Worm (Caenorhabditis elegans) whole organism, young adult: ENCODE measurements around the gene F55G1.6.
A peak's percentile ranks its signal among the peaks of the same experiment; 100 is the strongest.

Source experiments
- B0019.2 ChIP-seq: fragments of 200-800 bp; sonication (Bioruptor generic); conservative IDR thresholded peaks from 2 replicates; pipeline ENCODE4 v1.3.6; 2022; ENCODE audit warnings: missing genetic modification reagents, missing genetic modification characterization, missing compliant biosample characterization
- B0261.1 ChIP-seq: sonication (generic microtip); optimal IDR thresholded peaks from 2 replicates; lab custom pipeline; 2016; ENCODE audit warnings: mild to moderate bottlenecking, missing genetic modification characterization, moderate library complexity, missing compliant biosample characterization
- B0336.3 ChIP-seq: fragments of 200-800 bp; sonication (Bioruptor generic); IDR thresholded peaks from 2 replicates; pipeline ENCODE4 v1.3.6; 2022; ENCODE audit warnings: missing genetic modification characterization, missing compliant biosample characterization
- F22D6.2 ChIP-seq: sonication (generic microtip); optimal IDR thresholded peaks from 2 replicates; lab custom pipeline; 2016; ENCODE audit warnings: mild to moderate bottlenecking, missing genetic modification characterization, missing compliant biosample characterization
- F37B4.10 ChIP-seq: fragments of 200-800 bp; sonication (Bioruptor generic); IDR thresholded peaks from 2 replicates; pipeline ENCODE4 v1.3.6; 2022; ENCODE audit warnings: missing genetic modification characterization, missing compliant biosample characterization
- F39B2.1 ChIP-seq: fragments of 200-800 bp; sonication (Bioruptor generic); IDR thresholded peaks from 2 replicates; pipeline ENCODE4 v1.3.6; 2022; ENCODE audit warnings: missing genetic modification reagents, missing genetic modification characterization, missing compliant biosample characterization
- F49E8.2 ChIP-seq: sonication (generic microtip); optimal IDR thresholded peaks from 3 replicates; lab custom pipeline; 2017; ENCODE audit warnings: missing genetic modification characterization, mild to moderate bottlenecking, missing compliant biosample characterization, antibody characterized with exemption, moderate library complexity; ENCODE audit not compliant: insufficient read depth
- F55B11.4 ChIP-seq: sonication (generic microtip); optimal IDR thresholded peaks from 2 replicates; lab custom pipeline; 2016; ENCODE audit warnings: missing compliant biosample characterization, missing genetic modification characterization, borderline replicate concordance; ENCODE audit not compliant: insufficient read depth
- T26A5.8 ChIP-seq: sonication (generic microtip); optimal IDR thresholded peaks from 2 replicates; lab custom pipeline; 2016; ENCODE audit warnings: missing genetic modification characterization, missing compliant biosample characterization
- Y53F4B.3 ChIP-seq: fragments of 200-800 bp; sonication (Bioruptor generic); IDR thresholded peaks from 2 replicates; pipeline ENCODE4 v1.3.6; 2022; ENCODE audit warnings: missing genetic modification reagents, missing genetic modification characterization, missing compliant biosample characterization
- Y56A3A.18 ChIP-seq: fragments of 200-800 bp; sonication (Bioruptor generic); IDR thresholded peaks from 2 replicates; pipeline ENCODE4 v1.3.6; 2022; ENCODE audit warnings: missing genetic modification reagents, missing genetic modification characterization, missing compliant biosample characterization
- Y79H2A.3 ChIP-seq: fragments of 200-800 bp; sonication (Bioruptor generic); conservative IDR thresholded peaks from 2 replicates; pipeline ENCODE4 v1.3.6; 2022; ENCODE audit warnings: missing genetic modification reagents, missing genetic modification characterization, missing compliant biosample characterization
- ZK185.1 ChIP-seq: sonication (generic microtip); optimal IDR thresholded peaks from 2 replicates; lab custom pipeline; 2016; ENCODE audit warnings: mild to moderate bottlenecking, missing genetic modification characterization, missing compliant biosample characterization; ENCODE audit not compliant: poor library complexity, severe bottlenecking
- akir-1 ChIP-seq: fragments of 200-800 bp; sonication (Bioruptor generic); optimal IDR thresholded peaks from 2 replicates; lab custom pipeline; 2018; ENCODE audit warnings: mild to moderate bottlenecking, missing genetic modification characterization, moderate library complexity, missing compliant biosample characterization
- aptf-2 ChIP-seq: fragments of 200-800 bp; sonication (Bioruptor generic); conservative IDR thresholded peaks from 2 replicates; pipeline ENCODE4 v1.3.6; 2022; ENCODE audit warnings: missing genetic modification reagents, missing genetic modification characterization, missing compliant biosample characterization
- attf-3 ChIP-seq: fragments of 200-800 bp; sonication (Bioruptor generic); conservative IDR thresholded peaks from 2 replicates; pipeline ENCODE4 v1.3.6; 2022; ENCODE audit warnings: missing genetic modification reagents, missing genetic modification characterization, missing compliant biosample characterization
- bed-2 ChIP-seq: fragments of 200-800 bp; sonication (Bioruptor generic); IDR thresholded peaks from 2 replicates; pipeline ENCODE4 v1.3.6; 2022; ENCODE audit warnings: missing genetic modification reagents, missing genetic modification characterization, missing compliant biosample characterization
- cebp-2 ChIP-seq: fragments of 200-800 bp; sonication (Bioruptor generic); IDR thresholded peaks from 2 replicates; pipeline ENCODE4 v1.3.6; 2022; ENCODE audit warnings: missing genetic modification characterization, missing compliant biosample characterization
- ceh-58 ChIP-seq: fragments of 200-800 bp; sonication (Bioruptor generic); IDR thresholded peaks from 2 replicates; pipeline ENCODE4 v1.3.6; 2022; ENCODE audit warnings: missing genetic modification characterization, missing compliant biosample characterization
- chd-7 ChIP-seq: sonication (generic microtip); optimal IDR thresholded peaks from 2 replicates; lab custom pipeline; 2016; ENCODE audit warnings: mild to moderate bottlenecking, missing genetic modification characterization, moderate library complexity, missing compliant biosample characterization
- dox-1 ChIP-seq: fragments of 200-800 bp; sonication (Bioruptor generic); IDR thresholded peaks from 2 replicates; pipeline ENCODE4 v1.3.6; 2022; ENCODE audit warnings: missing genetic modification reagents, missing genetic modification characterization, missing compliant biosample characterization
- efl-1 ChIP-seq: fragments of 150-350 bp; optimal IDR thresholded peaks from 2 replicates; lab custom pipeline; 2014; ENCODE audit warnings: missing biosample characterization, missing genetic modification reagents, missing genetic modification characterization
- egl-18 ChIP-seq: fragments of 200-800 bp; sonication (Bioruptor generic); IDR thresholded peaks from 2 replicates; pipeline ENCODE4 v1.3.6; 2022; ENCODE audit warnings: missing genetic modification reagents, missing genetic modification characterization, missing compliant biosample characterization
- hmg-20 ChIP-seq: fragments of 200-800 bp; sonication (Bioruptor generic); IDR thresholded peaks from 2 replicates; pipeline ENCODE4 v1.3.6; 2022; ENCODE audit warnings: missing genetic modification reagents, missing genetic modification characterization, missing compliant biosample characterization
- lin-40 ChIP-seq: sonication (generic microtip); optimal IDR thresholded peaks from 2 replicates; lab custom pipeline; 2016; ENCODE audit warnings: missing genetic modification characterization, mild to moderate bottlenecking, missing compliant biosample characterization, missing genotype, missing genetic modification reagents
- madf-8 ChIP-seq: fragments of 200-800 bp; sonication (Bioruptor generic); conservative IDR thresholded peaks from 2 replicates; pipeline ENCODE4 v1.3.6; 2022; ENCODE audit warnings: missing genetic modification reagents, missing genetic modification characterization, missing compliant biosample characterization
- nhr-179 ChIP-seq: sonication (generic microtip); optimal IDR thresholded peaks from 2 replicates; lab custom pipeline; 2016; ENCODE audit warnings: mild to moderate bottlenecking, missing genetic modification characterization, missing compliant biosample characterization
- nhr-80 ChIP-seq: sonication (generic microtip); optimal IDR thresholded peaks from 2 replicates; lab custom pipeline; 2016; ENCODE audit warnings: missing genetic modification characterization, missing compliant biosample characterization
- nhr-90 ChIP-seq: sonication (generic microtip); optimal IDR thresholded peaks from 2 replicates; lab custom pipeline; 2016; ENCODE audit warnings: missing genotype, mild to moderate bottlenecking, missing genetic modification characterization, missing compliant biosample characterization
- pha-4 ChIP-seq: fragments of 150-350 bp; sonication (generic microtip); optimal IDR thresholded peaks from 2 replicates; lab custom pipeline; 2014; ENCODE audit warnings: missing biosample characterization, missing genetic modification reagents, missing genetic modification characterization
- rcor-1 ChIP-seq: fragments of 200-800 bp; sonication (Bioruptor generic); IDR thresholded peaks from 2 replicates; pipeline ENCODE4 v1.3.6; 2022; ENCODE audit warnings: missing genetic modification reagents, missing genetic modification characterization, missing compliant biosample characterization
- repo-1 ChIP-seq: sonication (generic microtip); optimal IDR thresholded peaks from 2 replicates; lab custom pipeline; 2017; ENCODE audit warnings: mild to moderate bottlenecking, missing genetic modification characterization, missing compliant biosample characterization
- snpc-3.4 ChIP-seq: sonication (generic microtip); optimal IDR thresholded peaks from 2 replicates; lab custom pipeline; 2017; ENCODE audit warnings: missing genetic modification characterization, mild to moderate bottlenecking, missing compliant biosample characterization, antibody characterized with exemption, moderate library complexity, missing genotype, missing genetic modification reagents
- sptf-2 ChIP-seq: fragments of 200-800 bp; sonication (Bioruptor generic); optimal IDR thresholded peaks from 2 replicates; lab custom pipeline; 2018; ENCODE audit warnings: mild to moderate bottlenecking, missing genetic modification characterization, missing compliant biosample characterization
- tbp1 ChIP-seq: fragments of 200-800 bp; sonication (Bioruptor generic); optimal IDR thresholded peaks from 2 replicates; lab custom pipeline; 2018; ENCODE audit warnings: mild to moderate bottlenecking, missing genetic modification characterization, missing compliant biosample characterization
- zim-3 ChIP-seq: sonication (generic microtip); optimal IDR thresholded peaks from 2 replicates; lab custom pipeline; 2017; ENCODE audit warnings: mild to moderate bottlenecking, missing genetic modification characterization, moderate library complexity, missing compliant biosample characterization
- ztf-25 ChIP-seq: fragments of 200-800 bp; sonication (Bioruptor generic); IDR thresholded peaks from 2 replicates; pipeline ENCODE4 v1.3.6; 2022; ENCODE audit warnings: missing genetic modification reagents, missing genetic modification characterization, missing compliant biosample characterization
- ztf-3 ChIP-seq: fragments of 200-800 bp; sonication (Bioruptor generic); optimal IDR thresholded peaks from 2 replicates; lab custom pipeline; 2018; ENCODE audit warnings: mild to moderate bottlenecking, missing genetic modification characterization, missing compliant biosample characterization

F55G1.6 gene

DNA sequence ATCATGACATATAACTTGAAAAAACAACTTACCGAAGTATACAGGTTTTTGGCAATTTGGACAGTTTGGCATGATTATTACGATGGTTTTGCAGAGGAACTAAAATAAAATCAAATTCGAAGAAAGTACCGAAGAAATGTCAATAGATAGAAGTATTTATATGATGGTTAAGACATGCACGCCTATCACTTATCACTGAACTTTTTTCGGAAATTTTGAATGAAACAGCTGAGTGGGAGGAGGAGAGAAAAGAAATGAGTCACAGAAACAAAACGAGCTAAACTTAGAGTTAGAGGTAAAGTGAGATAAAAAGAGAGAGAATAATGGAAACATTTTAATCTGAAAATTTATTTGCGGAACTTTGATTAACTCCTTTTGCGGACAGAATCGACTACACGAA, 28.1 kb upstream of the F55G1.6 start, which contains the start of gene valv-1:
TSS of gene valv-1 (minus strand) at position 101 of the 400 bp plus-strand sequence.
- no peak for TF ChIP-seq ztf-3 (GFP tag; lab: Kevin White, UChicago)
- no peak for TF ChIP-seq dox-1 (GFP tag; lab: Robert Waterston, UW)
- TF ChIP-seq nhr-80 (tag; lab: Kevin White, UChicago) = peak; percentile 31

DNA sequence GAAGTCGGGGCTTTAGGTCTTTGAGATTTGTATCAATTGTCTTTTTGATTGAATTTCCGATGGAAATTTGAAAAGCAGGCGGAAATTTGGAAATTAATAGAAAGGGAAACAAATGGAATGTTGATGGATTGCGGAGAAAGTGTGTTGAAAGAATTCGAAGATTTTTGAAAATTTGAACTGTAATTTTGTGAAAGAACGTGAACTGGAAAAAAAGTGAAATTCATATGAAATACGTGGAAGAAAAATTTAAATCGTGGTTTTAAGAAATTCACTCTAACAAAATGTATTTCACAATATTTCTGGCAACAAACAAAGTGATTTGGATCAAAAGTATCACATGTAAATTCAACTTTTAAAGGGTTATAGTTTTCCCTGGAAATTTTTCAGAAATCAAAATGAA, 27.3 kb upstream of the F55G1.6 start, which contains the start of gene B0496.1:
TSS of gene B0496.1 (plus strand) at position 301 of the 400 bp plus-strand sequence.
- TF ChIP-seq madf-8 (GFP tag; lab: Robert Waterston, UW) (no peak), chd-7 (tag; lab: Kevin White, UChicago) (no peak), ztf-3 (GFP tag; lab: Kevin White, UChicago) (no peak), rcor-1 (no peak), T26A5.8 (tag; lab: Kevin White, UChicago) (no peak), nhr-90 (tag; lab: Kevin White, UChicago) (no peak), Y53F4B.3 (GFP tag; lab: Robert Waterston, UW) (no peak), F39B2.1 (GFP tag; lab: Robert Waterston, UW) (no peak)

DNA sequence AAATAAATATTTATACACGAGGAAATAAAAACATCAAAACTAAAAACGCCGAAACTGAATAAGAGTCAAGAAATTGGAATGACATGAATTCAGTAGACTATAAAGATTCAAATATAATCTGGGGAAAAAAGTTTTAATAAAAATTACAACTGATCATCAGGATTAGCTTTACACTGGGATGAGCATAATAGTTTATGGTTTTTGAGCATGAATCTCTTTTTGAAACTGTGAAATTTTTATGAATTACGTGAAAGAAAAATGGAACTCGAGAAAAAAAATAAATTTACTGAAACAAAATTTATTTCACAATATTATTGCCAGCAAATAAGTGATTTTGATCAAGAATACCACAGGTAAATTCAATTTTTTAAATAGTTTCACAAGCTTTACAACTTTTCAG, 25.8 kb upstream of the F55G1.6 start, which contains the start of gene B0496.2:
TSS of gene B0496.2 (plus strand) at position 301 of the 400 bp plus-strand sequence.
- TF ChIP-seq nhr-179 (tag; lab: Kevin White, UChicago) = no peak
- no peak for TF ChIP-seq bed-2 (GFP tag; lab: Robert Waterston, UW)
- TF ChIP-seq F49E8.2 (tag; lab: Kevin White, UChicago) = no peak

DNA sequence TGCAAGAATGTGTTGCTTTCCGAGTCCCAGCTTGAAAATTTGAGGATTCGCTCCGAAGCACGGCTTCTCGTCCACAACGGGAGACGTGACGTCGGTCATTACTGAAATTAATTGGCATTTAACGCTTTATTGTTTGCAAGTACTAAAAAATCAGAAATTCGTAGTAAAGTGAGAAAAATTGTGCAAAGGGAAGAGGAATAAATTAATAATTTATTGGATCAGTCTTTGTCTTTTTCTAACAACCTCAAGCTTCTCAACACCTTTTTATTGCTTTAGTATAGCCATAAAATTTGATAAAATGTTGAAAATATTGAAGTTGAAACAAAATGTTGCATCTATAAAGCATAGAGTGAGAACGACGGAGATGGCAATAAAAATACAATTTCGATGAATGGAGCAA, 22.0 kb upstream of the F55G1.6 start, which contains the start of gene tes-1:
TSS of gene tes-1 (minus strand) at position 101 of the 400 bp plus-strand sequence.
- TF ChIP-seq repo-1 (tag; lab: Kevin White, UChicago) (no peak), zim-3 (tag; lab: Kevin White, UChicago) (no peak), attf-3 (GFP tag; lab: Robert Waterston, UW) (no peak), F22D6.2 (tag; lab: Kevin White, UChicago) (no peak), hmg-20 (no peak), snpc-3.4 (no peak), nhr-80 (tag; lab: Kevin White, UChicago) (no peak), rcor-1 (no peak), F55B11.4 (tag; lab: Kevin White, UChicago) (no peak), pha-4 (tag; lab: Kevin White, UChicago) (no peak), B0019.2 (GFP tag; lab: Robert Waterston, UW) (no peak), ztf-3 (GFP tag; lab: Kevin White, UChicago) (no peak), aptf-2 (GFP tag; lab: Robert Waterston, UW) (no peak), sptf-2 (GFP tag; lab: Kevin White, UChicago) (no peak), lin-40 (tag; lab: Kevin White, UChicago) (no peak), ZK185.1 (tag; lab: Kevin White, UChicago) (no peak)

DNA sequence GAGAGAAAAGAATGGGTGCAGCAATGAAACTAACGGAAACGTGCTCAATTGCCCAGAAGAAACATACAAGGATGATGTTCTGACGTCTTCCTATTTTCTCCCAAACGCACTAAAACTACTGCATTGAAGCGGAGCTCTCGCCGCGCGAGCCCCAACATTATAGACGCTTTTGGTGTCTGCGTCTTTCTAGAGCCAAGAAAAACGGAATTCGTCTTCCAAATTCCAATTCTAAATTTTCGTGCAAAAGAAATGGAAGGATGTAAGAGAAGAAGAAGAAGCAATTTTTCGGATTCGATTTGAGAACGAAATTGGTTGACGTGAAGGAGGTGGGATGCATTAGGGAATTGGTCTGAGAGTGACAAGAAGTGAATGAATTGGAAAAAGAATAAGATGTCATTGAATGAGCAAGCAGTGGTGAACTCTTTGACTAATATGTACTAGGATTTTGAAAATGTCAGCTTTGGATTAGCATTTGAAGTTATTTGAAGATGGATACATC, 19.6 kb upstream of the F55G1.6 start:
- TF ChIP-seq ceh-58 (GFP tag; lab: Robert Waterston, UW) (no peak), Y79H2A.3 (no peak), Y56A3A.18 (no peak), B0261.1 (no peak), egl-18 (GFP tag; lab: Robert Waterston, UW) (no peak), efl-1 (GFP tag; lab: Kevin White, UChicago) (no peak), tbp1 (GFP tag; lab: Kevin White, UChicago) (no peak), B0336.3 (GFP tag; lab: Robert Waterston, UW) (no peak), ztf-25 (GFP tag; lab: Robert Waterston, UW) (no peak), akir-1 (no peak), F37B4.10 (GFP tag; lab: Robert Waterston, UW) (no peak), cebp-2 (GFP tag; lab: Robert Waterston, UW) (no peak)
